Fruit fly (Drosophila melanogaster): ENCODE data around the gene CG14286.

DNA sequence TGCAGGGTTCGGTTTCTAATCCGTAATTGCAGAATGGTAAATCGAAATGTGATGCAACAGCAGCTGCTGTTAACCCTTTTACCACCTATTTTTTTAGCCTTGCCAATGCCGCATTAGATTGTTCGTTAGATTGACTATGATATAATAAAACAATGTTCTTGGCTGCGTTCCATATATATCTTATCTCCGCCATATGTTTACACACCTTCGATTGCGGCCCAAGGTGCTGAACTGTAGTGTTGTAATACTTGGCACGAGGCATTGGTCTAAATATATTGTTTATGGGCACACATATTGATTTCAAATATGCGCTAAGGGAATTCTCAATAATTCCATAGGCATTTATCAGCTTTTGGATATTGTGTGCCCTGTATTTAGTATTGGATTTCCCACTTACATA is 32.2 kb upstream of the CG14286 start:
- TF ChIP-seq Hr96 (GFP tag; optimal IDR thresholded peaks at IDR 0.05), result no peak
- no peak for TF ChIP-seq CG7101 (tag; optimal IDR thresholded peaks at IDR 0.05)
